Worm (Caenorhabditis elegans) whole organism, L4/young adult: ENCODE measurements around the gene B0310.1.

Experiments
- W03F9.2 ChIP-seq: fragments of 150-350 bp; optimal IDR thresholded peaks from 2 replicates; lab custom pipeline; 2014; ENCODE audit warnings: missing biosample characterization, missing genetic modification characterization
- dao-5 ChIP-seq: sonication (generic microtip); optimal IDR thresholded peaks from 2 replicates; lab custom pipeline; 2016; ENCODE audit warnings: missing genotype, missing genetic modification characterization, moderate library complexity, missing compliant biosample characterization
- him-1 ChIP-seq: sonication (generic microtip); optimal IDR thresholded peaks from 2 replicates; lab custom pipeline; 2016; ENCODE audit warnings: missing genotype, missing genetic modification reagents, missing genetic modification characterization, missing compliant biosample characterization

DNA sequence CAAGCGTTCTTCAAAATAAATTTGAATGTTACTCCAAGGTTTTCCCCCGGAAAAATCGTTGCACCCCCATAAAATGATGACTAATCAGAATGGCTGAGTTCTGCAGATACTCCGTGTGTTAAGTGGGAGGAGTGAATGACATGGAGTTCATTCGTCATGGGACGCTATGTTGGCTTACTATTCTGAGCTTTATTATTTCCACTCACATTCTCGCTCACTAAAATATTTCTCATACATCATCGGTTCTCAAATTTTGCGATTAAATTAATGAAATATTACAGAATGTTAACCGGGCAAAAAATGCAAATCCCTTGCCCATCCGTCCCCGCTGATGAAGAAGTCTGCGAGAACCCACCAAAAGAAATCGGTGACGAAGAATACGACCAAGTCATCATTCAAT lies 49.8 kb downstream of the B0310.1 start, which contains the start of gene F28C10.1:
- TF ChIP-seq W03F9.2 (no peak), him-1 (tag; lab: Kevin White, UChicago) (no peak), dao-5 (tag; lab: Kevin White, UChicago) (no peak)
